Worm (Caenorhabditis elegans): Measurements from ENCODE around the gene let-413.
A peak's percentile ranks its signal among the peaks of the same experiment; 100 is the strongest.

let-413 gene

ce11 chrV:8026343-8026742 lies 48.8 kb upstream of the let-413 start, which contains the start of gene F43H9.4:
TSS of gene F43H9.4 (plus strand) at chrV:8026708.
- TF ChIP-seq aha-1 (tag) (peak; percentile 71), R02D3.7 (tag; optimal IDR thresholded peaks at IDR 0.05) (no peak), hlh-30 (tag; optimal IDR thresholded peaks at IDR 0.05; ENCODE audit: insufficient read depth) (peak; percentile 55), nhr-48 (tag; optimal IDR thresholded peaks at IDR 0.05) (peak; percentile 73), nhr-10 (tag; optimal IDR thresholded peaks at IDR 0.05) (no peak), mxl-3 (GFP tag; optimal IDR thresholded peaks at IDR 0.05) (peak; percentile 99), lim-7 (GFP tag; IDR thresholded peaks at IDR 0.05) (no peak), dmd-6 (GFP tag; IDR thresholded peaks at IDR 0.05) (peak; percentile 76), unc-130 (GFP tag; optimal IDR thresholded peaks at IDR 0.05) (no peak), daf-12 (tag; optimal IDR thresholded peaks at IDR 0.05) (no peak), dmd-8 (GFP tag; IDR thresholded peaks at IDR 0.05) (no peak), Y105C5A.15 (GFP tag; IDR thresholded peaks at IDR 0.05) (no peak), nhr-111 (GFP tag; optimal IDR thresholded peaks at IDR 0.05) (no peak), daf-19 (GFP tag; conservative IDR thresholded peaks at IDR 0.05) (no peak), tag-97 (GFP tag; IDR thresholded peaks at IDR 0.05) (no peak), zfp-3 (GFP tag; conservative IDR thresholded peaks at IDR 0.05) (no peak), nhr-41 (GFP tag; IDR thresholded peaks at IDR 0.05) (no peak), ztf-11 (tag; optimal IDR thresholded peaks at IDR 0.05) (no peak), unc-62 (GFP tag; optimal IDR thresholded peaks at IDR 0.05 in 1 of 2) (peak in 1 of 2 experiments; percentile 99), unc-62 (tag; optimal IDR thresholded peaks at IDR 0.05) (no peak), dmd-9 (GFP tag; IDR thresholded peaks at IDR 0.05) (no peak), spr-1 (tag; optimal IDR thresholded peaks at IDR 0.05) (no peak), lin-15B (tag; optimal IDR thresholded peaks at IDR 0.05) (no peak), F37D6.2 (tag; optimal IDR thresholded peaks at IDR 0.05) (no peak), ztf-7 (tag; optimal IDR thresholded peaks at IDR 0.05) (no peak), madf-9 (GFP tag; conservative IDR thresholded peaks at IDR 0.05) (no peak), php-3 (GFP tag; IDR thresholded peaks at IDR 0.05) (no peak), rbr-2 (tag; optimal IDR thresholded peaks at IDR 0.05) (no peak), ceh-28 (tag; optimal IDR thresholded peaks at IDR 0.05) (no peak), Y5F2A.4 (GFP tag; optimal IDR thresholded peaks at IDR 0.05) (no peak), ceh-20 (GFP tag; IDR thresholded peaks at IDR 0.05) (no peak), nhr-77 (tag; optimal IDR thresholded peaks at IDR 0.05) (no peak), lin-1 (GFP tag; IDR thresholded peaks at IDR 0.05) (no peak), mes-2 (tag; optimal IDR thresholded peaks at IDR 0.05; ENCODE audit: poor library complexity, severe bottlenecking) (no peak), cey-2 (tag; optimal IDR thresholded peaks at IDR 0.05; ENCODE audit: borderline replicate concordance, insufficient read depth) (peak; percentile 86), mdl-1 (tag; optimal IDR thresholded peaks at IDR 0.05) (peak; percentile 79 to 89), daf-8 (GFP tag; IDR thresholded peaks at IDR 0.05) (no peak), ceh-82 (tag; optimal IDR thresholded peaks at IDR 0.05) (no peak), sdz-12 (GFP tag; optimal IDR thresholded peaks at IDR 0.05) (no peak), set-16 (GFP tag; IDR thresholded peaks at IDR 0.05) (no peak), lin-39 (tag; optimal IDR thresholded peaks at IDR 0.05) (no peak), ceh-44 (GFP tag; IDR thresholded peaks at IDR 0.05) (no peak), nhr-237 (tag; optimal IDR thresholded peaks at IDR 0.05) (no peak), mep-1 (tag; optimal IDR thresholded peaks at IDR 0.05) (peak; percentile 9), ZK337.2 (GFP tag; IDR thresholded peaks at IDR 0.05) (no peak), nhr-28 (tag; optimal IDR thresholded peaks at IDR 0.05) (peak; percentile 75), zip-11 (GFP tag; IDR thresholded peaks at IDR 0.05) (no peak), hlh-11 (tag; optimal IDR thresholded peaks at IDR 0.05) (peak; percentile 51), arid-1 (GFP tag; conservative IDR thresholded peaks at IDR 0.05) (no peak)

All from whole organism, L4 larva.